Fruit fly (Drosophila melanogaster) whole organism, embryonic: Measurements from ENCODE around the gene CG43072.

Source experiments
- Asciz ChIP-seq: fragments of 200-800 bp; sonication (Bioruptor generic); optimal IDR thresholded peaks from 2 replicates; lab custom pipeline; 2017; ENCODE audit warnings: missing biosample characterization, mild to moderate bottlenecking, missing genetic modification characterization, missing genetic modification reagents
- Atf6 ChIP-seq: fragments of 200-800 bp; sonication (Bioruptor generic); IDR thresholded peaks from 2 replicates; pipeline ENCODE4 v1.3.6; 2022; ENCODE audit warnings: missing biosample characterization, missing genetic modification characterization
- Bdp1 ChIP-seq: fragments of 200-800 bp; sonication (Bioruptor generic); optimal IDR thresholded peaks from 3 replicates; lab custom pipeline; 2016; ENCODE audit warnings: missing biosample characterization, missing genetic modification characterization
- CG1024 ChIP-seq: fragments of 200-800 bp; sonication (Bioruptor generic); IDR thresholded peaks from 2 replicates; pipeline ENCODE4 v1.3.6; 2022; ENCODE audit warnings: missing biosample characterization, missing genetic modification characterization
- CG10274 ChIP-seq: fragments of 200-800 bp; sonication (Bioruptor generic); optimal IDR thresholded peaks from 3 replicates; lab custom pipeline; 2017; ENCODE audit warnings: missing biosample characterization, mild to moderate bottlenecking, missing genetic modification characterization
- CG12299 ChIP-seq: fragments of 200-800 bp; sonication (Bioruptor generic); optimal IDR thresholded peaks from 2 replicates; lab custom pipeline; 2018; ENCODE audit warnings: missing biosample characterization, mild to moderate bottlenecking, missing genetic modification characterization
- CG14667 ChIP-seq: fragments of 200-800 bp; sonication (Bioruptor generic); IDR thresholded peaks from 2 replicates; pipeline ENCODE4 v1.3.6; 2022; ENCODE audit warnings: missing biosample characterization, missing genetic modification characterization
- CG17328 ChIP-seq: fragments of 200-800 bp; sonication (Bioruptor generic); IDR thresholded peaks from 2 replicates; pipeline ENCODE4 v1.3.6; 2022; ENCODE audit warnings: missing biosample characterization, missing genetic modification characterization
- CG17385 ChIP-seq: fragments of 200-800 bp; sonication (Bioruptor generic); optimal IDR thresholded peaks from 3 replicates; lab custom pipeline; 2018; ENCODE audit warnings: missing biosample characterization, mild to moderate bottlenecking, missing genetic modification characterization
- CG18619 ChIP-seq: fragments of 200-800 bp; sonication (Bioruptor generic); optimal IDR thresholded peaks from 3 replicates; lab custom pipeline; 2017; ENCODE audit warnings: missing biosample characterization, mild to moderate bottlenecking, missing genetic modification characterization
- CG32532 ChIP-seq: fragments of 200-800 bp; sonication (Bioruptor generic); IDR thresholded peaks from 2 replicates; pipeline ENCODE4 v1.3.6; 2022; ENCODE audit warnings: missing biosample characterization, missing genetic modification characterization
- CG3281 ChIP-seq: fragments of 200-800 bp; sonication (Bioruptor generic); optimal IDR thresholded peaks from 3 replicates; lab custom pipeline; 2017; ENCODE audit warnings: missing biosample characterization, mild to moderate bottlenecking, missing genetic modification characterization
- CG34224 ChIP-seq: fragments of 200-800 bp; sonication (Bioruptor generic); IDR thresholded peaks from 3 replicates; pipeline ENCODE4 v1.3.6; 2022; ENCODE audit warnings: missing biosample characterization, missing genetic modification characterization; ENCODE audit not compliant: partially characterized antibody
- CG34376 ChIP-seq: fragments of 200-800 bp; sonication (Bioruptor generic); optimal IDR thresholded peaks from 2 replicates; lab custom pipeline; 2018; ENCODE audit warnings: missing biosample characterization, mild to moderate bottlenecking, missing genetic modification characterization
- CG6813 ChIP-seq: fragments of 200-800 bp; sonication (Bioruptor generic); optimal IDR thresholded peaks from 2 replicates; lab custom pipeline; 2017; ENCODE audit warnings: missing biosample characterization, missing genetic modification characterization, mild to moderate bottlenecking, moderate library complexity, missing genetic modification reagents
- CG7987 ChIP-seq: fragments of 200-800 bp; sonication (Bioruptor generic); optimal IDR thresholded peaks from 2 replicates; lab custom pipeline; 2018; ENCODE audit warnings: missing biosample characterization, mild to moderate bottlenecking, missing genetic modification characterization, moderate library complexity
- Chrac-16 ChIP-seq: fragments of 200-800 bp; sonication (Bioruptor generic); optimal IDR thresholded peaks from 3 replicates; lab custom pipeline; 2016; ENCODE audit warnings: missing biosample characterization, missing genetic modification characterization
- CrebB ChIP-seq: fragments of 200-800 bp; sonication (Bioruptor generic); optimal IDR thresholded peaks from 3 replicates; lab custom pipeline; 2018; ENCODE audit warnings: missing biosample characterization, mild to moderate bottlenecking, missing genetic modification characterization
- D ChIP-seq, 2 experiments: fragments of 200-800 bp in 1 of 2; fragments of >200 bp in 1 of 2; sonication (Bioruptor generic) in 1 of 2; optimal IDR thresholded peaks; 2 replicates in 1 of 2; 3 replicates in 1 of 2; lab custom pipeline; 2017; ENCODE audit warnings: mild to moderate bottlenecking in 1 of 2, missing biosample characterization in 1 of 2, missing genetic modification characterization in 1 of 2, missing genetic modification reagents in 1 of 2
- D19A ChIP-seq: fragments of 200-800 bp; optimal IDR thresholded peaks from 3 replicates; lab custom pipeline; 2019; ENCODE audit warnings: missing biosample characterization, mild to moderate bottlenecking, missing genetic modification characterization, moderate library complexity
- Fer2 ChIP-seq: fragments of 200-800 bp; sonication (Bioruptor generic); optimal IDR thresholded peaks from 2 replicates; lab custom pipeline; 2018; ENCODE audit warnings: missing biosample characterization, mild to moderate bottlenecking, missing genetic modification characterization, moderate library complexity
- HHEX ChIP-seq: fragments of 200-800 bp; sonication (Bioruptor generic); optimal IDR thresholded peaks from 3 replicates; lab custom pipeline; 2017; ENCODE audit warnings: missing biosample characterization, mild to moderate bottlenecking, missing genetic modification characterization, missing genetic modification reagents
- Hr3 ChIP-seq: fragments of 200-800 bp; sonication (Bioruptor generic); optimal IDR thresholded peaks from 3 replicates; lab custom pipeline; 2016; ENCODE audit warnings: missing biosample characterization, missing genetic modification characterization
- Hr78 ChIP-seq, 2 experiments: fragments of 200-800 bp in 1 of 2; fragments of >200 bp in 1 of 2; sonication (Bioruptor generic) in 1 of 2; optimal IDR thresholded peaks; 2 replicates each; lab custom pipeline; 2017 to 2019; ENCODE audit warnings: missing biosample characterization in 2 of 2, missing genetic modification characterization in 2 of 2, mild to moderate bottlenecking in 1 of 2, moderate library complexity in 1 of 2
- Neu2 ChIP-seq: fragments of 200-800 bp; sonication (Bioruptor generic); optimal IDR thresholded peaks from 3 replicates; lab custom pipeline; 2016; ENCODE audit warnings: missing biosample characterization, missing genetic modification characterization, borderline replicate concordance
- Pdp1 ChIP-seq, 2 experiments: fragments of 200-800 bp; sonication (Bioruptor generic); optimal IDR thresholded peaks; 3 replicates each; lab custom pipeline; 2016; ENCODE audit warnings: missing biosample characterization in 2 of 2, missing genetic modification characterization in 2 of 2, mild to moderate bottlenecking in 1 of 2, moderate library complexity in 1 of 2
- Sox102F ChIP-seq: fragments of 200-800 bp; sonication (Bioruptor generic); optimal IDR thresholded peaks from 2 replicates; lab custom pipeline; 2018; ENCODE audit warnings: missing biosample characterization, mild to moderate bottlenecking, missing genetic modification characterization, moderate library complexity
- Xbp1 ChIP-seq: fragments of 200-800 bp; sonication (Bioruptor generic); optimal IDR thresholded peaks from 3 replicates; lab custom pipeline; 2016; ENCODE audit warnings: missing biosample characterization, mild to moderate bottlenecking, missing genetic modification characterization
- ase ChIP-seq: fragments of 200-800 bp; sonication (Bioruptor generic); IDR thresholded peaks from 3 replicates; pipeline ENCODE4 v1.3.6; 2022; ENCODE audit warnings: missing biosample characterization, missing genetic modification characterization
- cato ChIP-seq: fragments of 200-800 bp; sonication (Bioruptor generic); optimal IDR thresholded peaks from 2 replicates; lab custom pipeline; 2016; ENCODE audit warnings: missing biosample characterization, missing genetic modification characterization, borderline replicate concordance
- ci ChIP-seq: fragments of 200-800 bp; sonication (Bioruptor generic); IDR thresholded peaks from 3 replicates; pipeline ENCODE4 v1.3.6; 2022; ENCODE audit warnings: missing biosample characterization, missing genetic modification characterization
- dpn ChIP-seq, 2 experiments: fragments of 200-800 bp; sonication (Bioruptor generic); optimal IDR thresholded peaks; 3 replicates each; lab custom pipeline; 2016; ENCODE audit warnings: missing biosample characterization in 2 of 2, missing genetic modification characterization in 2 of 2
- exex ChIP-seq: fragments of 200-800 bp; sonication (Bioruptor generic); optimal IDR thresholded peaks from 4 replicates; lab custom pipeline; 2018; ENCODE audit warnings: missing biosample characterization, mild to moderate bottlenecking, missing genetic modification characterization, moderate library complexity
- fd3F ChIP-seq: fragments of 200-800 bp; sonication (Bioruptor generic); optimal IDR thresholded peaks from 2 replicates; lab custom pipeline; 2018; ENCODE audit warnings: missing biosample characterization, mild to moderate bottlenecking, missing genetic modification characterization, moderate library complexity
- gem ChIP-seq: fragments of 200-800 bp; sonication (Bioruptor generic); optimal IDR thresholded peaks from 2 replicates; lab custom pipeline; 2019; ENCODE audit warnings: missing biosample characterization, mild to moderate bottlenecking, missing genetic modification characterization, moderate library complexity
- gro ChIP-seq: fragments of 200-800 bp; sonication (Bioruptor generic); optimal IDR thresholded peaks from 2 replicates; lab custom pipeline; 2016; ENCODE audit warnings: missing biosample characterization, missing genetic modification characterization
- kah ChIP-seq: fragments of 200-800 bp; sonication (Bioruptor generic); optimal IDR thresholded peaks from 2 replicates; lab custom pipeline; 2018; ENCODE audit warnings: missing biosample characterization, mild to moderate bottlenecking, missing genetic modification characterization
- mirr ChIP-seq: fragments of 200-800 bp; sonication (Bioruptor generic); optimal IDR thresholded peaks from 3 replicates; lab custom pipeline; 2018; ENCODE audit warnings: missing biosample characterization, mild to moderate bottlenecking, missing genetic modification characterization
- mld ChIP-seq: fragments of 200-800 bp; sonication (Bioruptor generic); IDR thresholded peaks from 3 replicates; pipeline ENCODE4 v1.3.6; 2022; ENCODE audit warnings: missing biosample characterization, missing genetic modification characterization; ENCODE audit not compliant: partially characterized antibody
- nau ChIP-seq: fragments of 200-800 bp; sonication (Bioruptor generic); optimal IDR thresholded peaks from 3 replicates; lab custom pipeline; 2017; ENCODE audit warnings: missing biosample characterization, mild to moderate bottlenecking, missing genetic modification characterization, missing genetic modification reagents
- phol ChIP-seq: fragments of 200-800 bp; sonication (Bioruptor generic); optimal IDR thresholded peaks from 3 replicates; lab custom pipeline; 2018; ENCODE audit warnings: missing biosample characterization, mild to moderate bottlenecking, missing genetic modification characterization, moderate library complexity
- pum ChIP-seq: fragments of 200-800 bp; sonication (Bioruptor generic); optimal IDR thresholded peaks from 2 replicates; lab custom pipeline; 2016; ENCODE audit warnings: missing biosample characterization, missing genetic modification characterization
- pzg ChIP-seq: fragments of 200-800 bp; sonication (Bioruptor generic); optimal IDR thresholded peaks from 3 replicates; lab custom pipeline; 2018; ENCODE audit warnings: missing biosample characterization, mild to moderate bottlenecking, missing genetic modification characterization, moderate library complexity
- rib ChIP-seq: fragments of 200-800 bp; sonication (Bioruptor generic); IDR thresholded peaks from 2 replicates; pipeline ENCODE4 v1.3.6; 2022; ENCODE audit warnings: missing biosample characterization, missing genetic modification characterization
- sens ChIP-seq: fragments of 200-800 bp; sonication (Bioruptor generic); peaks from one replicate; lab custom pipeline; 2016; ENCODE audit warnings: missing biosample characterization, missing genetic modification characterization
- shn ChIP-seq: fragments of 200-800 bp; sonication (Bioruptor generic); optimal IDR thresholded peaks from 3 replicates; lab custom pipeline; 2016; ENCODE audit warnings: missing biosample characterization, missing genetic modification characterization
- unpg ChIP-seq: fragments of 200-800 bp; sonication (Bioruptor generic); optimal IDR thresholded peaks from 3 replicates; lab custom pipeline; 2018; ENCODE audit warnings: missing biosample characterization, mild to moderate bottlenecking, missing genetic modification characterization, moderate library complexity
- zf30C ChIP-seq: fragments of 200-800 bp; sonication (Bioruptor generic); optimal IDR thresholded peaks from 3 replicates; lab custom pipeline; 2018; ENCODE audit warnings: missing biosample characterization, mild to moderate bottlenecking, missing genetic modification characterization

The CG43072 gene

DNA sequence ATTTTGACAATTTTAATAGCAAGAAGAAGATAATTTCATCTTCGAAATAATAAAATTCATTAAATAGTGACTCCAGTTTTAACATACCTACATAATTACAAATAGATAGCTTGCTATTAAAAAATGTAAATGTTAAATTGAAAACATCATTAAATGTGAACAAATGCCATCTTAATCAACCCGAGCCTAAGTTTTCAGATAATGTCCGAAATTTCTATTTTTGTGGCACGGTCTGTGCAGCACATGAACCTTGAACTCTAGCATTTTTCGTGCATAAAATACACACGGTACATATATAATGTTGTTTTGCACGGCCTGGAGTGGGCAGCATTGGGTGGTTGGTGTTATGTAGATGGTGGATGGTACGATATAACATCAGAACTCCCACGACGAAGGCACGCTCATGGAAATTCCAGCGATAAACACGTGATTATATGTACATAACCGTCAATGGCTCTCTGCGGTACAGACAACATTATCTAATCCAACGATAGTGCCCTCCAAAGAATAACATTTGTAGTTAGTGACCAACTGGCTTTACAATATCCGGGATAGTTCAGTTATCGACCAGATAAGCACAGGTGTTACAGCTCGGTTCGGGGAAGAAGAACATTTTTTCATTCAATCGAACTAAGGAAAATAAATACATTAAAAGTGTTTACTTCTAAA is 15.4 kb upstream of the CG43072 start (continued):
- TF ChIP-seq CG1024 (GFP tag; lab: Robert Waterston, UW): no peak
- no peak for TF ChIP-seq gro (GFP tag; lab: Kevin White, UChicago)
- TF ChIP-seq cato (GFP tag; lab: Kevin White, UChicago): no peak
- peak; percentile 1 for TF ChIP-seq D19A (tag; lab: Kevin White, UChicago)
- TF ChIP-seq Bdp1: no peak
- TF ChIP-seq shn (GFP tag; lab: Kevin White, UChicago): no peak
- no peak for TF ChIP-seq pum (GFP tag; lab: Kevin White, UChicago)
- TF ChIP-seq nau: no peak
- no peak for TF ChIP-seq CG6813
- peak; percentile 29 for TF ChIP-seq CG7987 (GFP tag; lab: Kevin White, UChicago)
- TF ChIP-seq CG10274 (GFP tag; lab: Kevin White, UChicago): no peak
- TF ChIP-seq CG32532 (GFP tag; lab: Robert Waterston, UW): 0 out of 2 replicates have a peak, but pooled peaks have one; percentile 24
- TF ChIP-seq HHEX (GFP tag; lab: Kevin White, UChicago): peak; percentile 16
- no peak for TF ChIP-seq CG17328 (GFP tag; lab: Robert Waterston, UW)
- no peak for TF ChIP-seq Chrac-16
- no peak for TF ChIP-seq unpg
- TF ChIP-seq CG34376: peak; percentile 33
- TF ChIP-seq Hr78 (GFP tag; optimal IDR thresholded peaks at IDR 0.05; lab: Kevin White, UChicago): peak in 1 of 2 experiments; percentile 80
- peak; percentile 29 for TF ChIP-seq CG17385 (GFP tag; lab: Kevin White, UChicago)
- no peak for TF ChIP-seq Xbp1
- TF ChIP-seq sens (GFP tag; lab: Kevin White, UChicago): peak; percentile 64
- no peak for TF ChIP-seq kah (GFP tag; lab: Kevin White, UChicago)
- no peak for TF ChIP-seq phol (tag; lab: Kevin White, UChicago)
- TF ChIP-seq CG34224 (GFP tag; lab: Robert Waterston, UW): no peak
- TF ChIP-seq Sox102F (GFP tag; lab: Kevin White, UChicago): no peak
- no peak for TF ChIP-seq Neu2
- TF ChIP-seq Asciz (GFP tag; lab: Kevin White, UChicago): no peak
- TF ChIP-seq CG14667: no peak
- no peak for TF ChIP-seq mld (GFP tag; lab: Robert Waterston, UW)
- TF ChIP-seq CG12299: no peak
- TF ChIP-seq zf30C: no peak
- TF ChIP-seq CG3281: peak; percentile 28
- no peak for TF ChIP-seq dpn (GFP tag; optimal IDR thresholded peaks at IDR 0.05; lab: Kevin White, UChicago)
- TF ChIP-seq gem (tag; lab: Kevin White, UChicago): peak; percentile 1
- peak; percentile 77 for TF ChIP-seq mirr (GFP tag; lab: Kevin White, UChicago)
- no peak for TF ChIP-seq CrebB
- no peak for TF ChIP-seq ase (GFP tag; lab: Robert Waterston, UW)
- no peak for TF ChIP-seq Atf6 (GFP tag; lab: Robert Waterston, UW)
- TF ChIP-seq CG18619 (GFP tag; lab: Kevin White, UChicago): peak; percentile 16
- TF ChIP-seq D (optimal IDR thresholded peaks at IDR 0.05; lab: Kevin White, UChicago): no peak
- no peak for TF ChIP-seq D (GFP tag; optimal IDR thresholded peaks at IDR 0.05; lab: Kevin White, UChicago)
- no peak for TF ChIP-seq pzg (GFP tag; lab: Kevin White, UChicago)
- TF ChIP-seq fd3F: no peak
- TF ChIP-seq ci (GFP tag; lab: Robert Waterston, UW): peak; percentile 66; the same call in 2 of the 3 replicates
- TF ChIP-seq Hr3: no peak
- no peak for TF ChIP-seq Fer2 (tag; lab: Kevin White, UChicago)
- TF ChIP-seq rib (GFP tag; lab: Robert Waterston, UW): no peak
- TF ChIP-seq Pdp1 (GFP tag; optimal IDR thresholded peaks at IDR 0.05; lab: Kevin White, UChicago): peak in 1 of 2 experiments; percentile 44
- TF ChIP-seq exex (tag; lab: Kevin White, UChicago): peak; percentile 63
